Worm (Caenorhabditis elegans): ENCODE results near the gene Y73B6BL.23.

Gene Y73B6BL.23

ce11 chrIV:6404871-6405270 lies 14.0 kb downstream of the Y73B6BL.23 start, which contains the start of gene srv-13:
Gene srv-13 (plus strand): TSS chrIV:6405171.
- TF ChIP-seq lsy-2 (tag; optimal IDR thresholded peaks at IDR 0.05) = no peak
- TF ChIP-seq lin-11 (tag; optimal IDR thresholded peaks at IDR 0.05) = no peak
- no peak for TF ChIP-seq nhr-23 (tag; optimal IDR thresholded peaks at IDR 0.05)
- TF ChIP-seq nhr-21 (tag; optimal IDR thresholded peaks at IDR 0.05) = no peak
- no peak for TF ChIP-seq nhr-77 (tag; optimal IDR thresholded peaks at IDR 0.05)
- TF ChIP-seq crh-2 (tag; optimal IDR thresholded peaks at IDR 0.05) = no peak

ce11 chrIV:6403399-6403798 lies 15.5 kb downstream of the Y73B6BL.23 start:
- no peak for TF ChIP-seq ztf-11 (tag; optimal IDR thresholded peaks at IDR 0.05)
- no peak for TF ChIP-seq snpc-4 (tag; optimal IDR thresholded peaks at IDR 0.05)
- no peak for TF ChIP-seq nhr-25 (tag; optimal IDR thresholded peaks at IDR 0.05)
- no peak for TF ChIP-seq egl-27 (tag; optimal IDR thresholded peaks at IDR 0.05)
- no peak for TF ChIP-seq nhr-21 (tag; optimal IDR thresholded peaks at IDR 0.05)
- TF ChIP-seq ceh-16 (tag; optimal IDR thresholded peaks at IDR 0.05) = no peak
- no peak for TF ChIP-seq mab-5 (tag; optimal IDR thresholded peaks at IDR 0.05)
- no peak for TF ChIP-seq ama-1 (optimal IDR thresholded peaks at IDR 0.05)
- TF ChIP-seq sma-9 (GFP tag; optimal IDR thresholded peaks at IDR 0.05) = no peak
- no peak for TF ChIP-seq sma-9 (tag; optimal IDR thresholded peaks at IDR 0.05)
- no peak for TF ChIP-seq ZK546.5 (tag; optimal IDR thresholded peaks at IDR 0.05)
- no peak for TF ChIP-seq alr-1 (tag; optimal IDR thresholded peaks at IDR 0.05)
- no peak for TF ChIP-seq ztf-1 (GFP tag; conservative IDR thresholded peaks at IDR 0.05)
- TF ChIP-seq crh-2 (tag; optimal IDR thresholded peaks at IDR 0.05) = no peak
- TF ChIP-seq unc-55 (GFP tag; optimal IDR thresholded peaks at IDR 0.05) = no peak
- no peak for TF ChIP-seq peb-1 (tag; optimal IDR thresholded peaks at IDR 0.05)
- TF ChIP-seq sem-4 (tag; optimal IDR thresholded peaks at IDR 0.05) = no peak
- no peak for TF ChIP-seq gmeb-1 (tag; optimal IDR thresholded peaks at IDR 0.05)
- no peak for TF ChIP-seq nhr-12 (tag; optimal IDR thresholded peaks at IDR 0.05)
- no peak for TF ChIP-seq mdl-1 (tag; optimal IDR thresholded peaks at IDR 0.05)
- TF ChIP-seq C34F6.9 (tag; optimal IDR thresholded peaks at IDR 0.05) = no peak

ce11 chrIV:6402386-6402905 lies 16.4 kb downstream of the Y73B6BL.23 start, which contains the start of gene sfrp-1:
Gene sfrp-1 (minus strand): TSS chrIV:6402436.
- TF ChIP-seq lin-13 (GFP tag; optimal IDR thresholded peaks at IDR 0.05) (no peak), C34F6.9 (tag; optimal IDR thresholded peaks at IDR 0.05) (no peak), peb-1 (tag; optimal IDR thresholded peaks at IDR 0.05) (no peak), blmp-1 (tag; optimal IDR thresholded peaks at IDR 0.05; ENCODE audit: insufficient read depth) (no peak), nhr-129 (tag; optimal IDR thresholded peaks at IDR 0.05) (no peak), nhr-21 (tag; optimal IDR thresholded peaks at IDR 0.05) (no peak), ama-1 (optimal IDR thresholded peaks at IDR 0.05) (no peak), lsy-2 (tag; optimal IDR thresholded peaks at IDR 0.05) (no peak), sma-9 (GFP tag; optimal IDR thresholded peaks at IDR 0.05) (no peak), sma-9 (tag; optimal IDR thresholded peaks at IDR 0.05) (no peak), dmd-4 (tag; optimal IDR thresholded peaks at IDR 0.05) (no peak), nhr-237 (tag; optimal IDR thresholded peaks at IDR 0.05) (no peak), nhr-77 (tag; optimal IDR thresholded peaks at IDR 0.05) (no peak), fos-1 (tag; optimal IDR thresholded peaks at IDR 0.05) (no peak), crh-2 (tag; optimal IDR thresholded peaks at IDR 0.05) (no peak), egl-27 (tag; optimal IDR thresholded peaks at IDR 0.05) (no peak), lin-11 (tag; optimal IDR thresholded peaks at IDR 0.05) (no peak), aly-2 (tag; optimal IDR thresholded peaks at IDR 0.05) (no peak), sma-3 (GFP tag; optimal IDR thresholded peaks at IDR 0.05) (no peak)

ce11 chrIV:6395190-6395589 lies 23.7 kb downstream of the Y73B6BL.23 start:
- TF ChIP-seq aly-2 (tag; optimal IDR thresholded peaks at IDR 0.05) (no peak), R02D3.7 (tag; optimal IDR thresholded peaks at IDR 0.05) (no peak), C34F6.9 (tag; optimal IDR thresholded peaks at IDR 0.05) (no peak)

- TF ChIP-seq nhr-11 (tag; optimal IDR thresholded peaks at IDR 0.05) = no peak
- peak; percentile 70 for TF ChIP-seq lin-39 (tag; optimal IDR thresholded peaks at IDR 0.05)
- TF ChIP-seq sma-3 (GFP tag; optimal IDR thresholded peaks at IDR 0.05) = no peak
- no peak for TF ChIP-seq ZK546.5 (tag; optimal IDR thresholded peaks at IDR 0.05)
- TF ChIP-seq ceh-82 (tag; optimal IDR thresholded peaks at IDR 0.05) = no peak
- TF ChIP-seq lin-11 (tag; optimal IDR thresholded peaks at IDR 0.05) = no peak
- TF ChIP-seq unc-55 (GFP tag; optimal IDR thresholded peaks at IDR 0.05) = peak; percentile 87
- no peak for TF ChIP-seq nhr-23 (tag; optimal IDR thresholded peaks at IDR 0.05)
- TF ChIP-seq unc-39 (tag; optimal IDR thresholded peaks at IDR 0.05) = no peak
- TF ChIP-seq dmd-4 (tag; optimal IDR thresholded peaks at IDR 0.05) = no peak
- no peak for TF ChIP-seq nhr-12 (tag; optimal IDR thresholded peaks at IDR 0.05)
- TF ChIP-seq F13H6.1 (tag; optimal IDR thresholded peaks at IDR 0.05) = peak; percentile 82
- TF ChIP-seq ama-1 (optimal IDR thresholded peaks at IDR 0.05) = no peak
- no peak for TF ChIP-seq Y55F3AM.14 (GFP tag; optimal IDR thresholded peaks at IDR 0.05)
- TF ChIP-seq mdl-1 (tag; optimal IDR thresholded peaks at IDR 0.05) = no peak
- peak; percentile 41 for TF ChIP-seq fos-1 (tag; optimal IDR thresholded peaks at IDR 0.05)
- TF ChIP-seq alr-1 (tag; optimal IDR thresholded peaks at IDR 0.05) = no peak
- TF ChIP-seq ceh-16 (tag; optimal IDR thresholded peaks at IDR 0.05) = no peak
- peak; percentile 89 for TF ChIP-seq C34F6.9 (tag; optimal IDR thresholded peaks at IDR 0.05)
- peak; percentile 11 for TF ChIP-seq sem-4 (tag; optimal IDR thresholded peaks at IDR 0.05)
- no peak for TF ChIP-seq aly-2 (tag; optimal IDR thresholded peaks at IDR 0.05)
- no peak for TF ChIP-seq gmeb-1 (tag; optimal IDR thresholded peaks at IDR 0.05)
- TF ChIP-seq sma-9 (GFP tag; optimal IDR thresholded peaks at IDR 0.05) = peak; percentile 71
- no peak for TF ChIP-seq sma-9 (tag; optimal IDR thresholded peaks at IDR 0.05)
- no peak for TF ChIP-seq ztf-4 (tag; optimal IDR thresholded peaks at IDR 0.05)
- TF ChIP-seq nhr-21 (tag; optimal IDR thresholded peaks at IDR 0.05) = no peak
- no peak for TF ChIP-seq R02D3.7 (tag; optimal IDR thresholded peaks at IDR 0.05)
- peak; percentile 39 for TF ChIP-seq crh-2 (tag; optimal IDR thresholded peaks at IDR 0.05)
- no peak for TF ChIP-seq unc-62 (GFP tag; optimal IDR thresholded peaks at IDR 0.05)
Observed at ce11 chrIV:6393329-6393728, 25.6 kb downstream of the Y73B6BL.23 start.

Data from whole organism, L2 larva.